Fruit fly (Drosophila melanogaster) whole organism, embryonic: ENCODE measurements around the gene Invadolysin.
A peak's percentile ranks its signal among the peaks of the same experiment; 100 is the strongest.

Experiments
- ATbp ChIP-seq: fragments of 200-800 bp; sonication (Bioruptor generic); optimal IDR thresholded peaks from 2 replicates; lab custom pipeline; 2017; ENCODE audit warnings: missing biosample characterization, mild to moderate bottlenecking, missing genetic modification characterization, missing genetic modification reagents
- Atf3 ChIP-seq: fragments of 200-800 bp; sonication (Bioruptor generic); optimal IDR thresholded peaks from 3 replicates; lab custom pipeline; 2016; ENCODE audit warnings: missing biosample characterization, missing genetic modification characterization
- Awh ChIP-seq: fragments of 200-800 bp; sonication (Bioruptor generic); IDR thresholded peaks from 2 replicates; pipeline ENCODE4, ENCODE4 v1.3.6; 2022; ENCODE audit warnings: missing biosample characterization, missing genetic modification characterization
- CG1024 ChIP-seq: fragments of 200-800 bp; sonication (Bioruptor generic); IDR thresholded peaks from 2 replicates; pipeline ENCODE4 v1.3.6; 2022; ENCODE audit warnings: missing biosample characterization, missing genetic modification characterization
- CG10959 ChIP-seq: fragments of 200-800 bp; sonication (Bioruptor generic); IDR thresholded peaks from 2 replicates; pipeline ENCODE4 v1.3.6; 2022; ENCODE audit warnings: missing biosample characterization, missing genetic modification characterization
- CG14014 ChIP-seq: fragments of 200-800 bp; sonication (Bioruptor generic); IDR thresholded peaks from 2 replicates; pipeline ENCODE4 v1.3.6; 2022; ENCODE audit warnings: missing biosample characterization, missing genetic modification characterization
- CG15479 ChIP-seq: fragments of 200-800 bp; sonication (Bioruptor generic); optimal IDR thresholded peaks from 3 replicates; lab custom pipeline; 2019; ENCODE audit warnings: missing biosample characterization, mild to moderate bottlenecking, missing genetic modification characterization, moderate library complexity
- CG17328 ChIP-seq: fragments of 200-800 bp; sonication (Bioruptor generic); IDR thresholded peaks from 2 replicates; pipeline ENCODE4 v1.3.6; 2022; ENCODE audit warnings: missing biosample characterization, missing genetic modification characterization
- CG1832 ChIP-seq: fragments of 200-800 bp; sonication (Bioruptor generic); optimal IDR thresholded peaks from 2 replicates; lab custom pipeline; 2017; ENCODE audit warnings: missing biosample characterization, mild to moderate bottlenecking, missing genetic modification characterization, inconsistent platforms
- CG18599 ChIP-seq: fragments of 200-800 bp; sonication (Bioruptor generic); optimal IDR thresholded peaks from 3 replicates; lab custom pipeline; 2017; ENCODE audit warnings: missing biosample characterization, missing genetic modification characterization, mild to moderate bottlenecking, moderate library complexity, missing genetic modification reagents
- CG2678 ChIP-seq: fragments of 200-800 bp; sonication (Bioruptor generic); optimal IDR thresholded peaks from 3 replicates; lab custom pipeline; 2019; ENCODE audit warnings: missing biosample characterization, mild to moderate bottlenecking, missing genetic modification characterization, moderate library complexity
- CG2712 ChIP-seq: fragments of 200-800 bp; optimal IDR thresholded peaks from 3 replicates; lab custom pipeline; 2019; ENCODE audit warnings: missing biosample characterization, mild to moderate bottlenecking, missing genetic modification characterization, moderate library complexity
- CG2875 ChIP-seq: fragments of 200-800 bp; sonication (Bioruptor generic); optimal IDR thresholded peaks from 2 replicates; lab custom pipeline; 2017; ENCODE audit warnings: missing biosample characterization, mild to moderate bottlenecking, missing genetic modification characterization, missing genetic modification reagents
- CG2889 ChIP-seq: fragments of 200-800 bp; sonication (Bioruptor generic); IDR thresholded peaks from 3 replicates; pipeline ENCODE4 v1.3.6; 2022; ENCODE audit warnings: missing biosample characterization, missing genetic modification characterization
- CG3163 ChIP-seq: fragments of 200-800 bp; sonication (Bioruptor generic); optimal IDR thresholded peaks from 3 replicates; lab custom pipeline; 2016; ENCODE audit warnings: missing biosample characterization, missing genetic modification characterization
- CG33557 ChIP-seq: fragments of 200-800 bp; sonication (Bioruptor generic); optimal IDR thresholded peaks from 2 replicates; lab custom pipeline; 2019; ENCODE audit warnings: missing biosample characterization, mild to moderate bottlenecking, missing genetic modification characterization, moderate library complexity
- CG4282 ChIP-seq: fragments of 200-800 bp; sonication (Bioruptor generic); optimal IDR thresholded peaks from 2 replicates; lab custom pipeline; 2016; ENCODE audit warnings: missing biosample characterization, missing genetic modification characterization
- CG6254 ChIP-seq: fragments of 200-800 bp; sonication (Bioruptor generic); optimal IDR thresholded peaks from 3 replicates; lab custom pipeline; 2017; ENCODE audit warnings: mild to moderate bottlenecking, missing biosample characterization, missing genetic modification reagents, missing genetic modification characterization
- CG6683 ChIP-seq: fragments of 200-800 bp; sonication (Bioruptor generic); optimal IDR thresholded peaks from 2 replicates; lab custom pipeline; 2017; ENCODE audit warnings: missing biosample characterization, mild to moderate bottlenecking, missing genetic modification characterization, missing genetic modification reagents
- CG7839 ChIP-seq: fragments of 200-800 bp; sonication (Bioruptor generic); optimal IDR thresholded peaks from 3 replicates; lab custom pipeline; 2018; ENCODE audit warnings: missing biosample characterization, mild to moderate bottlenecking, missing genetic modification characterization, moderate library complexity
- Dip3 ChIP-seq: fragments of 200-800 bp; sonication (Bioruptor generic); optimal IDR thresholded peaks from 3 replicates; lab custom pipeline; 2016; ENCODE audit warnings: missing biosample characterization, missing genetic modification characterization
- Doc2 ChIP-seq: fragments of 200-800 bp; sonication (Bioruptor generic); IDR thresholded peaks from 2 replicates; pipeline ENCODE4 v1.3.6; 2022; ENCODE audit warnings: missing biosample characterization, missing genetic modification characterization
- E2f2 ChIP-seq: fragments of 200-800 bp; sonication (Bioruptor generic); IDR thresholded peaks from 2 replicates; pipeline ENCODE4 v1.3.6; 2022; ENCODE audit warnings: missing biosample characterization, missing genetic modification characterization
- Gug ChIP-seq: fragments of 200-800 bp; sonication (Bioruptor generic); IDR thresholded peaks from 4 replicates; pipeline ENCODE4 v1.3.6; 2022; ENCODE audit warnings: missing biosample characterization, missing genetic modification characterization
- Hr78 ChIP-seq, 2 experiments: fragments of 200-800 bp in 1 of 2; fragments of >200 bp in 1 of 2; sonication (Bioruptor generic) in 1 of 2; optimal IDR thresholded peaks; 2 replicates each; lab custom pipeline; 2017 to 2019; ENCODE audit warnings: missing biosample characterization in 2 of 2, missing genetic modification characterization in 2 of 2, mild to moderate bottlenecking in 1 of 2, moderate library complexity in 1 of 2
- Lpt ChIP-seq: fragments of >200 bp; optimal IDR thresholded peaks from 2 replicates; lab custom pipeline; 2018; ENCODE audit warnings: missing biosample characterization, missing genetic modification characterization
- NK7.1 ChIP-seq: fragments of 200-800 bp; sonication (Bioruptor generic); optimal IDR thresholded peaks from 3 replicates; lab custom pipeline; 2016; ENCODE audit warnings: missing biosample characterization, missing genetic modification characterization
- Ravus ChIP-seq: fragments of 200-800 bp; sonication (Bioruptor generic); IDR thresholded peaks from 2 replicates; pipeline ENCODE4 v1.3.6; 2022; ENCODE audit warnings: missing biosample characterization, missing genetic modification characterization
- Sin3A ChIP-seq: fragments of >200 bp; optimal IDR thresholded peaks from 2 replicates; lab custom pipeline; 2018
- Sox100B ChIP-seq: fragments of 200-800 bp; sonication (Bioruptor generic); optimal IDR thresholded peaks from 3 replicates; lab custom pipeline; 2018; ENCODE audit warnings: missing biosample characterization, mild to moderate bottlenecking, missing genetic modification characterization
- Trl ChIP-seq, 3 experiments: fragments of >200 bp in 2 of 3; fragments of 200-800 bp in 1 of 3; sonication (Bioruptor generic) in 1 of 3; optimal IDR thresholded peaks; 2 replicates in 1 of 3; 3 replicates in 2 of 3; lab custom pipeline; 2016 to 2017; ENCODE audit warnings: missing biosample characterization in 1 of 3, missing genetic modification characterization in 1 of 3
- Xbp1 ChIP-seq: fragments of 200-800 bp; sonication (Bioruptor generic); optimal IDR thresholded peaks from 3 replicates; lab custom pipeline; 2016; ENCODE audit warnings: missing biosample characterization, mild to moderate bottlenecking, missing genetic modification characterization
- Xrp1 ChIP-seq: fragments of 200-800 bp; sonication (Bioruptor generic); IDR thresholded peaks from 2 replicates; pipeline ENCODE4 v1.3.6; 2022; ENCODE audit warnings: missing biosample characterization, missing genetic modification characterization
- chif ChIP-seq, 2 experiments: fragments of 200-800 bp; sonication (Bioruptor generic); optimal IDR thresholded peaks; 3 replicates each; lab custom pipeline; 2016; ENCODE audit warnings: missing biosample characterization in 2 of 2, missing genetic modification characterization in 2 of 2
- crol ChIP-seq: fragments of 200-800 bp; sonication (Bioruptor generic); IDR thresholded peaks from 2 replicates; pipeline ENCODE4 v1.3.6; 2022; ENCODE audit warnings: missing biosample characterization, missing genetic modification characterization
- emc ChIP-seq: fragments of 200-800 bp; sonication (Bioruptor generic); optimal IDR thresholded peaks from 2 replicates; lab custom pipeline; 2016; ENCODE audit warnings: missing biosample characterization, missing genetic modification characterization
- eve ChIP-seq, 2 experiments: fragments of >200 bp; optimal IDR thresholded peaks; 2 replicates each; lab custom pipeline; 2017; ENCODE audit warnings: missing biosample characterization in 2 of 2, missing genetic modification characterization in 2 of 2
- ewg ChIP-seq: fragments of 200-800 bp; sonication (Bioruptor generic); optimal IDR thresholded peaks from 3 replicates; lab custom pipeline; 2017; ENCODE audit warnings: mild to moderate bottlenecking, missing biosample characterization, missing genetic modification reagents, missing genetic modification characterization
- fd64A ChIP-seq: fragments of 200-800 bp; sonication (Bioruptor generic); optimal IDR thresholded peaks from 3 replicates; lab custom pipeline; 2018; ENCODE audit warnings: missing biosample characterization, mild to moderate bottlenecking, missing genetic modification characterization
- h ChIP-seq: fragments of >200 bp; optimal IDR thresholded peaks from 2 replicates; lab custom pipeline; 2017
- ind ChIP-seq: fragments of 200-800 bp; sonication (Bioruptor generic); optimal IDR thresholded peaks from 3 replicates; lab custom pipeline; 2016; ENCODE audit warnings: missing biosample characterization, missing genetic modification characterization
- jing ChIP-seq: fragments of 200-800 bp; sonication (Bioruptor generic); optimal IDR thresholded peaks from 2 replicates; lab custom pipeline; 2018; ENCODE audit warnings: missing biosample characterization, mild to moderate bottlenecking, missing genetic modification characterization
- jumu ChIP-seq: fragments of 200-800 bp; sonication (Bioruptor generic); optimal IDR thresholded peaks from 3 replicates; lab custom pipeline; 2016; ENCODE audit warnings: missing biosample characterization, missing genetic modification characterization
- phol ChIP-seq: fragments of 200-800 bp; sonication (Bioruptor generic); optimal IDR thresholded peaks from 3 replicates; lab custom pipeline; 2018; ENCODE audit warnings: missing biosample characterization, mild to moderate bottlenecking, missing genetic modification characterization, moderate library complexity
- pros ChIP-seq: fragments of 200-800 bp; sonication (Bioruptor generic); optimal IDR thresholded peaks from 3 replicates; lab custom pipeline; 2019; ENCODE audit warnings: missing biosample characterization, mild to moderate bottlenecking, missing genetic modification characterization, moderate library complexity
- sc ChIP-seq, 3 experiments: fragments of >200 bp in 2 of 3; fragments of 200-800 bp in 1 of 3; sonication (Bioruptor generic) in 1 of 3; optimal IDR thresholded peaks; 2 replicates in 2 of 3; 3 replicates in 1 of 3; lab custom pipeline; 2017; ENCODE audit warnings: mild to moderate bottlenecking in 1 of 3, missing biosample characterization in 1 of 3, missing genetic modification characterization in 1 of 3, missing genetic modification reagents in 1 of 3
- sd ChIP-seq: fragments of 200-800 bp; sonication (Bioruptor generic); optimal IDR thresholded peaks from 3 replicates; lab custom pipeline; 2018; ENCODE audit warnings: missing biosample characterization, mild to moderate bottlenecking, missing genetic modification characterization, moderate library complexity
- sna ChIP-seq: fragments of 200-800 bp; sonication (Bioruptor generic); IDR thresholded peaks from 2 replicates; pipeline ENCODE4 v1.3.6; 2022; ENCODE audit warnings: missing biosample characterization, missing genetic modification characterization; ENCODE audit not compliant: partially characterized antibody
- so ChIP-seq: fragments of 200-800 bp; sonication (Bioruptor generic); IDR thresholded peaks from 3 replicates; pipeline ENCODE4 v1.3.6; 2022; ENCODE audit warnings: missing biosample characterization, missing genetic modification characterization
- yki ChIP-seq: fragments of >200 bp; optimal IDR thresholded peaks from 3 replicates; lab custom pipeline; 2018

Gene Invadolysin

dm6 chr3R:10109212-10109880 lies 35.1 kb upstream of the Invadolysin start (continued):
- no peak for TF ChIP-seq CG6254 (GFP tag; lab: Kevin White, UChicago)
- TF ChIP-seq CG3163 (GFP tag; lab: Kevin White, UChicago) = no peak
- no peak for TF ChIP-seq CG6683
- TF ChIP-seq CG17328 = no peak
- no peak for TF ChIP-seq Hr78 (GFP tag; optimal IDR thresholded peaks at IDR 0.05; lab: Kevin White, UChicago)
- peak; percentile 39 for TF ChIP-seq CG1832 (GFP tag; lab: Kevin White, UChicago)
- no peak for TF ChIP-seq NK7.1 (GFP tag; lab: Kevin White, UChicago)
- no peak for TF ChIP-seq Ravus (GFP tag; lab: Robert Waterston, UW)
- no peak for TF ChIP-seq CG7839 (tag; lab: Kevin White, UChicago)
- TF ChIP-seq emc = no peak
- TF ChIP-seq chif (GFP tag; optimal IDR thresholded peaks at IDR 0.05; lab: Kevin White, UChicago) = no peak
- TF ChIP-seq sc (optimal IDR thresholded peaks at IDR 0.05; lab: Kevin White, UChicago) = no peak
- TF ChIP-seq sc (GFP tag; optimal IDR thresholded peaks at IDR 0.05; lab: Kevin White, UChicago) = no peak
- TF ChIP-seq h (lab: Kevin White, UChicago) = no peak
- TF ChIP-seq jumu (GFP tag; lab: Kevin White, UChicago) = no peak
- TF ChIP-seq Sox100B (GFP tag; lab: Kevin White, UChicago) = no peak
- no peak for TF ChIP-seq CG33557 (GFP tag; lab: Kevin White, UChicago)
- TF ChIP-seq Sin3A (lab: Kevin White, UChicago) = no peak
- no peak for TF ChIP-seq Awh (GFP tag; lab: Robert Waterston, UW)
- no peak for TF ChIP-seq Gug (GFP tag; lab: Robert Waterston, UW)
- no peak for TF ChIP-seq ind (GFP tag; lab: Kevin White, UChicago)
- peak; percentile 26 for TF ChIP-seq CG15479 (GFP tag; lab: Kevin White, UChicago)
- peak; percentile 46 for TF ChIP-seq pros (GFP tag; lab: Kevin White, UChicago)
- no peak for TF ChIP-seq Atf3
- no peak for TF ChIP-seq phol
- peak; percentile 97 to 98 for TF ChIP-seq Trl (optimal IDR thresholded peaks at IDR 0.05; lab: Kevin White, UChicago)
- TF ChIP-seq Trl (GFP tag; optimal IDR thresholded peaks at IDR 0.05; lab: Kevin White, UChicago) = peak; percentile 2
- no peak for TF ChIP-seq ATbp
- no peak for TF ChIP-seq Doc2
- peak; percentile 14 for TF ChIP-seq CG2678 (tag; lab: Kevin White, UChicago)
- TF ChIP-seq Xrp1 = 0 out of 2 replicates have a peak, but pooled peaks have one; percentile 30
- TF ChIP-seq Dip3 = no peak
- 0 out of 2 replicates have a peak, but pooled peaks have one; percentile 20 for TF ChIP-seq CG14014 (GFP tag; lab: Robert Waterston, UW)
- TF ChIP-seq sna (GFP tag; lab: Robert Waterston, UW) = peak; percentile 33; the same call in 1 of the 2 replicates
- no peak for TF ChIP-seq fd64A (GFP tag; lab: Kevin White, UChicago)
- TF ChIP-seq E2f2 (GFP tag; lab: Robert Waterston, UW) = no peak
- no peak; the same call in 2 of the 3 replicates for TF ChIP-seq so (GFP tag; lab: Robert Waterston, UW)
- TF ChIP-seq ewg (GFP tag; lab: Kevin White, UChicago) = no peak
- peak; percentile 89 for TF ChIP-seq sd (tag; lab: Kevin White, UChicago)
- TF ChIP-seq CG10959 (GFP tag; lab: Robert Waterston, UW) = no peak
- peak; percentile 92 for TF ChIP-seq yki
- TF ChIP-seq CG2712 = no peak
- TF ChIP-seq CG2889 (GFP tag; lab: Robert Waterston, UW) = no peak
- no peak for TF ChIP-seq CG4282
- no peak for TF ChIP-seq CG1024 (GFP tag; lab: Robert Waterston, UW)
- TF ChIP-seq Lpt (GFP tag; lab: Kevin White, UChicago) = no peak
- TF ChIP-seq eve (GFP tag; optimal IDR thresholded peaks at IDR 0.05; lab: Kevin White, UChicago) = no peak
- no peak for TF ChIP-seq CG2875 (GFP tag; lab: Kevin White, UChicago)
- TF ChIP-seq crol (GFP tag; lab: Robert Waterston, UW) = no peak
- TF ChIP-seq Xbp1 (GFP tag; lab: Kevin White, UChicago) = no peak
- no peak for TF ChIP-seq CG18599
- TF ChIP-seq jing (GFP tag; lab: Kevin White, UChicago) = no peak
